Worm (Caenorhabditis elegans) whole organism, L4 larva: Measurements from ENCODE around the gene D1054.3.

Source experiments
- D1046.2 ChIP-seq: fragments of 200-800 bp; sonication (Bioruptor generic); IDR thresholded peaks from 2 replicates; pipeline ENCODE4 v1.3.6; 2022; ENCODE audit warnings: missing genetic modification characterization, missing compliant biosample characterization
- F44E2.7 ChIP-seq: fragments of 200-800 bp; sonication (Bioruptor generic); IDR thresholded peaks from 2 replicates; pipeline ENCODE4 v2.1.2; 2022; ENCODE audit warnings: missing genetic modification characterization, missing compliant biosample characterization
- R02D3.7 ChIP-seq: fragments of 150-350 bp; sonication (generic microtip); optimal IDR thresholded peaks from 3 replicates; lab custom pipeline; 2014; ENCODE audit warnings: missing biosample characterization, missing genetic modification characterization
- T20F7.1 ChIP-seq: fragments of 200-800 bp; sonication (Bioruptor generic); optimal IDR thresholded peaks from 2 replicates; lab custom pipeline; 2018; ENCODE audit warnings: mild to moderate bottlenecking, missing genetic modification characterization, missing compliant biosample characterization
- aha-1 ChIP-seq: fragments of 150-350 bp; peaks from one replicate; lab custom pipeline; 2014; ENCODE audit warnings: missing biosample characterization, missing genetic modification characterization
- ama-1 ChIP-seq: fragments of 150-350 bp; optimal IDR thresholded peaks from 2 replicates; lab custom pipeline; 2014; ENCODE audit warnings: inconsistent platforms, mixed read lengths
- ceh-20 ChIP-seq: fragments of 200-800 bp; sonication (Bioruptor generic); IDR thresholded peaks from 2 replicates; pipeline ENCODE4 v1.3.6; 2022; ENCODE audit warnings: missing genetic modification reagents, missing genetic modification characterization, missing compliant biosample characterization
- ceh-28 ChIP-seq: fragments of 150-350 bp; optimal IDR thresholded peaks from 2 replicates; lab custom pipeline; 2014; ENCODE audit warnings: missing biosample characterization, missing genetic modification reagents, missing genetic modification characterization
- ceh-82 ChIP-seq: sonication (generic microtip); optimal IDR thresholded peaks from 2 replicates; lab custom pipeline; 2017; ENCODE audit warnings: missing biosample characterization, missing genetic modification characterization
- ces-1 ChIP-seq: fragments of 150-350 bp; sonication (generic microtip); optimal IDR thresholded peaks from 4 replicates; lab custom pipeline; 2014; ENCODE audit warnings: missing biosample characterization, missing genetic modification reagents, missing genetic modification characterization
- cey-2 ChIP-seq: sonication (generic microtip); optimal IDR thresholded peaks from 3 replicates; lab custom pipeline; 2017; ENCODE audit warnings: missing genetic modification characterization, mild to moderate bottlenecking, missing compliant biosample characterization, antibody characterized with exemption, borderline replicate concordance; ENCODE audit not compliant: insufficient read depth
- daf-16 ChIP-seq, 3 experiments: sonication (generic microtip); optimal IDR thresholded peaks; 2 replicates each; lab custom pipeline; 2016 to 2017; ENCODE audit warnings: missing genetic modification characterization in 3 of 3, missing genetic modification reagents in 3 of 3, mild to moderate bottlenecking in 2 of 3, missing compliant biosample characterization in 2 of 3, missing biosample characterization in 1 of 3, moderate library complexity in 1 of 3
- daf-19 ChIP-seq: fragments of 200-800 bp; sonication (Bioruptor generic); conservative IDR thresholded peaks from 2 replicates; pipeline ENCODE4 v1.3.6; 2022; ENCODE audit warnings: missing genetic modification characterization, missing compliant biosample characterization
- dmd-6 ChIP-seq: fragments of 200-800 bp; sonication (Bioruptor generic); IDR thresholded peaks from 2 replicates; pipeline ENCODE4 v1.3.6; 2022; ENCODE audit warnings: missing genetic modification reagents, missing genetic modification characterization, missing compliant biosample characterization
- dve-1 ChIP-seq: sonication (generic microtip); optimal IDR thresholded peaks from 2 replicates; lab custom pipeline; 2017; ENCODE audit warnings: antibody characterized with exemption, mild to moderate bottlenecking, missing genetic modification characterization, missing compliant biosample characterization; ENCODE audit not compliant: insufficient read depth
- egl-27 ChIP-seq: sonication (generic microtip); optimal IDR thresholded peaks from 3 replicates; lab custom pipeline; 2017; ENCODE audit warnings: missing biosample characterization, missing genetic modification reagents, missing genetic modification characterization
- fkh-10 ChIP-seq: fragments of 150-350 bp; optimal IDR thresholded peaks from 2 replicates; lab custom pipeline; 2014; ENCODE audit warnings: missing biosample characterization, missing genetic modification reagents, missing genetic modification characterization
- fos-1 ChIP-seq: fragments of 150-350 bp; optimal IDR thresholded peaks from 2 replicates; lab custom pipeline; 2014; ENCODE audit warnings: missing biosample characterization, missing genetic modification characterization
- gei-8 ChIP-seq: fragments of 200-800 bp; sonication (Bioruptor generic); optimal IDR thresholded peaks from 2 replicates; lab custom pipeline; 2018; ENCODE audit warnings: mild to moderate bottlenecking, missing genetic modification characterization, missing compliant biosample characterization
- hif-1 ChIP-seq, 2 experiments: sonication (generic microtip); optimal IDR thresholded peaks; 2 replicates each; lab custom pipeline; 2016 to 2017; ENCODE audit warnings: missing compliant biosample characterization in 2 of 2, missing genetic modification characterization in 2 of 2, missing genetic modification reagents in 2 of 2, missing genotype in 2 of 2, mild to moderate bottlenecking in 1 of 2
- hlh-11 ChIP-seq: fragments of 200-800 bp; sonication (Bioruptor generic); optimal IDR thresholded peaks from 2 replicates; lab custom pipeline; 2018; ENCODE audit warnings: mild to moderate bottlenecking, missing genetic modification characterization, missing compliant biosample characterization
- hlh-30 ChIP-seq: sonication (generic microtip); optimal IDR thresholded peaks from 2 replicates; lab custom pipeline; 2017; ENCODE audit warnings: antibody characterized with exemption, mild to moderate bottlenecking, missing genetic modification characterization, missing compliant biosample characterization; ENCODE audit not compliant: insufficient read depth
- jun-1 ChIP-seq: fragments of 150-350 bp; optimal IDR thresholded peaks from 2 replicates; lab custom pipeline; 2014; ENCODE audit warnings: missing biosample characterization, missing genetic modification reagents, missing genetic modification characterization
- lim-7 ChIP-seq: fragments of 200-800 bp; sonication (Bioruptor generic); IDR thresholded peaks from 2 replicates; pipeline ENCODE4 v1.3.6; 2022; ENCODE audit warnings: missing genetic modification characterization, missing compliant biosample characterization
- mdl-1 ChIP-seq, 2 experiments: fragments of 150-350 bp in 1 of 2; sonication (generic microtip) in 1 of 2; optimal IDR thresholded peaks; 2 replicates each; lab custom pipeline; 2014 to 2017; ENCODE audit warnings: missing biosample characterization in 2 of 2, missing genetic modification characterization in 2 of 2
- mdt-29 ChIP-seq: fragments of 200-800 bp; sonication (Bioruptor generic); IDR thresholded peaks from 2 replicates; pipeline ENCODE4 v1.3.6; 2022; ENCODE audit warnings: missing genetic modification reagents, missing genetic modification characterization, missing compliant biosample characterization
- mes-2 ChIP-seq: sonication (generic microtip); optimal IDR thresholded peaks from 2 replicates; lab custom pipeline; 2016; ENCODE audit warnings: missing genotype, mild to moderate bottlenecking, missing genetic modification characterization, missing compliant biosample characterization; ENCODE audit not compliant: poor library complexity, severe bottlenecking
- nhr-10 ChIP-seq: fragments of 150-350 bp; optimal IDR thresholded peaks from 2 replicates; lab custom pipeline; 2014; ENCODE audit warnings: missing biosample characterization, missing genetic modification characterization
- nhr-102 ChIP-seq: sonication (generic microtip); optimal IDR thresholded peaks from 2 replicates; lab custom pipeline; 2016; ENCODE audit warnings: mild to moderate bottlenecking, missing genetic modification characterization, moderate library complexity, missing compliant biosample characterization
- nhr-25 ChIP-seq: sonication (generic microtip); optimal IDR thresholded peaks from 2 replicates; lab custom pipeline; 2017; ENCODE audit warnings: missing genetic modification characterization, mild to moderate bottlenecking, missing compliant biosample characterization, antibody characterized with exemption, moderate library complexity, borderline replicate concordance; ENCODE audit not compliant: insufficient read depth
- nhr-28 ChIP-seq: fragments of 150-350 bp; optimal IDR thresholded peaks from 2 replicates; lab custom pipeline; 2014; ENCODE audit warnings: missing biosample characterization, missing genetic modification characterization
- nhr-48 ChIP-seq: sonication (generic microtip); optimal IDR thresholded peaks from 2 replicates; lab custom pipeline; 2016; ENCODE audit warnings: mild to moderate bottlenecking, missing genetic modification characterization, missing compliant biosample characterization
- nhr-76 ChIP-seq: fragments of 150-350 bp; optimal IDR thresholded peaks from 2 replicates; lab custom pipeline; 2014; ENCODE audit warnings: missing biosample characterization, missing genetic modification characterization
- nhr-77 ChIP-seq: fragments of 150-350 bp; optimal IDR thresholded peaks from 2 replicates; lab custom pipeline; 2014; ENCODE audit warnings: missing biosample characterization, missing genetic modification characterization
- php-3 ChIP-seq: fragments of 200-800 bp; sonication (Bioruptor generic); IDR thresholded peaks from 2 replicates; pipeline ENCODE4 v1.3.6; 2022; ENCODE audit warnings: missing genetic modification reagents, missing genetic modification characterization, missing compliant biosample characterization
- pqm-1 ChIP-seq: sonication (generic microtip); optimal IDR thresholded peaks from 2 replicates; lab custom pipeline; 2017; ENCODE audit warnings: missing biosample characterization, missing genetic modification characterization
- set-16 ChIP-seq: fragments of 200-800 bp; sonication (Bioruptor generic); IDR thresholded peaks from 2 replicates; pipeline ENCODE4 v1.3.6; 2022; ENCODE audit warnings: missing genetic modification reagents, missing genetic modification characterization, missing compliant biosample characterization
- spr-3 ChIP-seq: fragments of 200-800 bp; sonication (Bioruptor generic); optimal IDR thresholded peaks from 2 replicates; lab custom pipeline; 2018; ENCODE audit warnings: mild to moderate bottlenecking, missing genetic modification characterization, missing compliant biosample characterization
- tra-1 ChIP-seq: fragments of 200-800 bp; sonication (Bioruptor generic); IDR thresholded peaks from 2 replicates; pipeline ENCODE4 v1.3.6; 2022; ENCODE audit warnings: missing genetic modification reagents, missing genetic modification characterization, missing compliant biosample characterization
- unc-62 ChIP-seq, 3 experiments: fragments of 150-350 bp in 1 of 3; sonication (generic microtip); optimal IDR thresholded peaks in 2 of 3; peaks in 1 of 3; 1 replicate in 1 of 3; 2 replicates in 2 of 3; lab custom pipeline; 2014 to 2017; ENCODE audit warnings: missing biosample characterization in 3 of 3, missing genetic modification characterization in 3 of 3, missing genetic modification reagents in 3 of 3, missing genotype in 1 of 3
- vab-7 ChIP-seq: fragments of 200-800 bp; sonication (Bioruptor generic); IDR thresholded peaks from 2 replicates; pipeline ENCODE4 v1.3.6; 2022; ENCODE audit warnings: missing genetic modification reagents, missing genetic modification characterization, missing compliant biosample characterization
- zag-1 ChIP-seq: fragments of 150-350 bp; optimal IDR thresholded peaks from 2 replicates; lab custom pipeline; 2014; ENCODE audit warnings: missing biosample characterization, missing genetic modification characterization
- zfp-3 ChIP-seq: fragments of 200-800 bp; sonication (Bioruptor generic); conservative IDR thresholded peaks from 2 replicates; pipeline ENCODE4 v1.3.6; 2022; ENCODE audit warnings: missing genetic modification reagents, missing genetic modification characterization, missing compliant biosample characterization
- zip-11 ChIP-seq: fragments of 200-800 bp; sonication (Bioruptor generic); IDR thresholded peaks from 2 replicates; pipeline ENCODE4 v1.3.6; 2022; ENCODE audit warnings: missing genetic modification characterization, missing compliant biosample characterization
- ztf-11 ChIP-seq: fragments of 150-350 bp; optimal IDR thresholded peaks from 2 replicates; lab custom pipeline; 2014; ENCODE audit warnings: missing biosample characterization, missing genetic modification characterization

The D1054.3 gene

ce11 chrV:10725424-10725951, 45.8 kb upstream of the D1054.3 start (continued):
- TF ChIP-seq mdl-1 (tag; optimal IDR thresholded peaks at IDR 0.05; lab: Kevin White, UChicago) (peak; percentile 4 to 36), hlh-30 (tag; lab: Kevin White, UChicago) (peak; percentile 56), ceh-28 (tag; lab: Kevin White, UChicago) (no peak), unc-62 (GFP tag; optimal IDR thresholded peaks at IDR 0.05 in 1 of 2; lab: Kevin White, UChicago) (no peak), unc-62 (tag; optimal IDR thresholded peaks at IDR 0.05; lab: Kevin White, UChicago) (no peak), mdt-29 (GFP tag; lab: Robert Waterston, UW) (no peak), T20F7.1 (GFP tag; lab: Kevin White, UChicago) (no peak), nhr-102 (tag; lab: Kevin White, UChicago) (no peak), ztf-11 (tag; lab: Kevin White, UChicago) (no peak), lim-7 (GFP tag; lab: Robert Waterston, UW) (no peak)

ce11 chrV:10726691-10727090, 44.6 kb upstream of the D1054.3 start:
- TF ChIP-seq R02D3.7 (tag; lab: Kevin White, UChicago) (no peak), unc-62 (GFP tag; optimal IDR thresholded peaks at IDR 0.05 in 1 of 2; lab: Kevin White, UChicago) (peak in 1 of 2 experiments; percentile 53), unc-62 (tag; optimal IDR thresholded peaks at IDR 0.05; lab: Kevin White, UChicago) (no peak), nhr-102 (tag; lab: Kevin White, UChicago) (peak; percentile 29), nhr-77 (tag; lab: Kevin White, UChicago) (peak; percentile 38), cey-2 (tag; lab: Kevin White, UChicago) (no peak), nhr-48 (peak; percentile 76), zfp-3 (no peak), nhr-76 (tag; lab: Kevin White, UChicago) (no peak), nhr-28 (tag; lab: Kevin White, UChicago) (peak; percentile 97), dmd-6 (GFP tag; lab: Robert Waterston, UW) (peak; percentile 78), tra-1 (GFP tag; lab: Robert Waterston, UW) (0 out of 2 replicates have a peak, but pooled peaks have one; percentile 23), daf-16 (GFP tag; optimal IDR thresholded peaks at IDR 0.05; lab: Kevin White, UChicago) (no peak), daf-16 (tag; optimal IDR thresholded peaks at IDR 0.05; lab: Kevin White, UChicago) (peak; percentile 70), dve-1 (tag; lab: Kevin White, UChicago) (peak; percentile 35), fos-1 (no peak), hlh-11 (tag; lab: Kevin White, UChicago) (peak; percentile 74), aha-1 (tag; lab: Kevin White, UChicago) (peak; percentile 69), mes-2 (no peak), egl-27 (tag; lab: Kevin White, UChicago) (no peak), ceh-20 (GFP tag; lab: Robert Waterston, UW) (no peak), mdl-1 (tag; optimal IDR thresholded peaks at IDR 0.05; lab: Kevin White, UChicago) (peak in 1 of 2 experiments; percentile 45), set-16 (GFP tag; lab: Robert Waterston, UW) (no peak), nhr-25 (tag; lab: Kevin White, UChicago) (no peak), pqm-1 (tag; lab: Kevin White, UChicago) (peak; percentile 76)
- TF ChIP-seq, all 104 proteins: peak for 13

ce11 chrV:10727651-10728050, 43.6 kb upstream of the D1054.3 start:
- no peak for TF ChIP-seq jun-1
- TF ChIP-seq daf-19 (GFP tag; lab: Robert Waterston, UW) = no peak
- no peak for TF ChIP-seq dmd-6 (GFP tag; lab: Robert Waterston, UW)
- TF ChIP-seq nhr-10 (tag; lab: Kevin White, UChicago) = no peak
- TF ChIP-seq fkh-10 = no peak
- peak; percentile 6 for TF ChIP-seq hlh-30 (tag; lab: Kevin White, UChicago)
- TF ChIP-seq ama-1 (lab: Kevin White, UChicago) = no peak
- no peak for TF ChIP-seq spr-3 (GFP tag; lab: Kevin White, UChicago)
- TF ChIP-seq F44E2.7 (GFP tag; lab: Robert Waterston, UW) = no peak
- peak in 1 of 2 experiments; percentile 89 for TF ChIP-seq daf-16 (GFP tag; optimal IDR thresholded peaks at IDR 0.05; lab: Kevin White, UChicago)
- TF ChIP-seq daf-16 (tag; optimal IDR thresholded peaks at IDR 0.05; lab: Kevin White, UChicago) = no peak
- no peak for TF ChIP-seq zag-1 (tag; lab: Kevin White, UChicago)
- TF ChIP-seq ces-1 (GFP tag; lab: Kevin White, UChicago) = no peak
- TF ChIP-seq D1046.2 = no peak
- TF ChIP-seq gei-8 (GFP tag; lab: Kevin White, UChicago) = no peak
- TF ChIP-seq php-3 (GFP tag; lab: Robert Waterston, UW) = no peak
- no peak for TF ChIP-seq ceh-82
- TF ChIP-seq hif-1 (tag; optimal IDR thresholded peaks at IDR 0.05; lab: Kevin White, UChicago) = no peak
- TF ChIP-seq set-16 (GFP tag; lab: Robert Waterston, UW) = no peak
- TF ChIP-seq vab-7 (GFP tag; lab: Robert Waterston, UW) = no peak
- TF ChIP-seq cey-2 (tag; lab: Kevin White, UChicago) = no peak
- TF ChIP-seq nhr-77 (tag; lab: Kevin White, UChicago) = no peak
- TF ChIP-seq zip-11 (GFP tag; lab: Robert Waterston, UW) = no peak
